Worm (Caenorhabditis elegans) whole organism, early embryonic: ENCODE measurements around the gene C06E1.1.

Experiments used
- B0310.2 ChIP-seq: sonication (generic microtip); optimal IDR thresholded peaks from 2 replicates; lab custom pipeline; 2016; ENCODE audit warnings: mild to moderate bottlenecking, missing genetic modification characterization, missing compliant biosample characterization
- aly-1 ChIP-seq: sonication (generic microtip); optimal IDR thresholded peaks from 2 replicates; lab custom pipeline; 2016; ENCODE audit warnings: missing genetic modification characterization, missing compliant biosample characterization
- ama-1 ChIP-seq: fragments of 150-350 bp; optimal IDR thresholded peaks from 2 replicates; lab custom pipeline; 2014
- ceh-36 ChIP-seq: sonication (generic microtip); optimal IDR thresholded peaks from 2 replicates; lab custom pipeline; 2016; ENCODE audit warnings: missing genetic modification characterization, inconsistent platforms, missing compliant biosample characterization
- ets-7 ChIP-seq: sonication (generic microtip); optimal IDR thresholded peaks from 2 replicates; lab custom pipeline; 2016; ENCODE audit warnings: missing genotype, missing genetic modification characterization, missing compliant biosample characterization
- flt-1 ChIP-seq: fragments of 200-800 bp; sonication (Bioruptor generic); IDR thresholded peaks from 2 replicates; pipeline ENCODE4 v1.3.6; 2022; ENCODE audit warnings: missing genetic modification characterization, missing compliant biosample characterization
- hmg-4 ChIP-seq: fragments of 200-800 bp; sonication (Bioruptor generic); optimal IDR thresholded peaks from 2 replicates; lab custom pipeline; 2018; ENCODE audit warnings: mild to moderate bottlenecking, missing genetic modification characterization, missing compliant biosample characterization
- pes-1 ChIP-seq: fragments of 200-800 bp; sonication (Bioruptor generic); IDR thresholded peaks from 2 replicates; pipeline ENCODE4 v1.3.6; 2022; ENCODE audit warnings: missing genetic modification reagents, missing genetic modification characterization, missing compliant biosample characterization
- scrt-1 ChIP-seq: fragments of 200-800 bp; sonication (Bioruptor generic); IDR thresholded peaks from 2 replicates; pipeline ENCODE4 v1.3.6; 2022; ENCODE audit warnings: missing genetic modification characterization, missing compliant biosample characterization
- tbx-37 ChIP-seq: fragments of 200-800 bp; sonication (Bioruptor generic); conservative IDR thresholded peaks from 2 replicates; pipeline ENCODE4 v1.3.6; 2022; ENCODE audit warnings: missing genetic modification reagents, missing genetic modification characterization, missing compliant biosample characterization
- tra-4 ChIP-seq: sonication (generic microtip); optimal IDR thresholded peaks from 2 replicates; lab custom pipeline; 2017; ENCODE audit warnings: missing genetic modification characterization, missing compliant biosample characterization

DNA sequence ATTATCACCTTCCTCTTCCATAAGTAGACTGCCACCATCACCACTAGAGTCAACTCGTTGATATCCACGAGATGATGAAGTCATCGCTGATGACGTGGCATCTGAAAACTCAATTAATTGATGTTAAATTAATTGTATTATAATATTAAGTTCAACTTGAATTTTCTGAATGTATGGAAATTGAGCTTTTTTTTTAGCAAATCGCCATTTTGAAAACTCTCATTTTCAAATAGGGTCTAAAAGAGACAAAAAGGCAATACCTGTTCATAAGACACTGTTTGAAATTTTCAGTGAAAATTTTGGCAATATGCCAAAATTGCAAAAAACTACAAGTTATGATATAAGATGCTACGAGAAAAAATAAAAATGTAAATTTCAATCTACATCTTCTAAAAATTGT lies 38.0 kb downstream of the C06E1.1 start, which contains the start of gene twk-7:
- no peak for TF ChIP-seq scrt-1
- no peak for TF ChIP-seq flt-1 (GFP tag; lab: Robert Waterston, UW)
- TF ChIP-seq ama-1 (lab: Kevin White, UChicago) = no peak
- no peak for TF ChIP-seq pes-1 (GFP tag; lab: Robert Waterston, UW)
- no peak for TF ChIP-seq hmg-4 (GFP tag; lab: Kevin White, UChicago)
- TF ChIP-seq tbx-37 (GFP tag; lab: Robert Waterston, UW) = no peak
- no peak for TF ChIP-seq ets-7 (tag; lab: Kevin White, UChicago)
- TF ChIP-seq aly-1 (tag; lab: Kevin White, UChicago) = no peak
- no peak for TF ChIP-seq tra-4
- no peak for TF ChIP-seq ceh-36 (tag; lab: Kevin White, UChicago)
- no peak for TF ChIP-seq B0310.2 (tag; lab: Kevin White, UChicago)
